Fruit fly (Drosophila melanogaster) whole organism, prepupa: ENCODE results near the gene CG12236.

ENCODE experiments used
- CG11902 ChIP-seq: fragments of 200-800 bp; sonication (Bioruptor generic); optimal IDR thresholded peaks from 3 replicates; lab custom pipeline; 2016; ENCODE audit warnings: missing biosample characterization, missing genetic modification characterization
- CG15336 ChIP-seq: fragments of 200-800 bp; sonication (Bioruptor generic); IDR thresholded peaks from 2 replicates; pipeline ENCODE4 v1.3.6; 2022; ENCODE audit warnings: missing biosample characterization, missing genetic modification characterization
- CG6854 ChIP-seq: fragments of 200-800 bp; sonication (Bioruptor generic); optimal IDR thresholded peaks from 2 replicates; lab custom pipeline; 2017; ENCODE audit warnings: missing biosample characterization, mild to moderate bottlenecking, missing genetic modification characterization
- CG7368 ChIP-seq: fragments of 200-800 bp; sonication (Bioruptor generic); optimal IDR thresholded peaks from 3 replicates; lab custom pipeline; 2016; ENCODE audit warnings: missing biosample characterization, missing genetic modification characterization
- CG8632 ChIP-seq: fragments of 200-800 bp; sonication (Bioruptor generic); optimal IDR thresholded peaks from 3 replicates; lab custom pipeline; 2016; ENCODE audit warnings: missing biosample characterization, missing genetic modification characterization
- Eip75B ChIP-seq: fragments of 200-800 bp; sonication (Bioruptor generic); optimal IDR thresholded peaks from 3 replicates; lab custom pipeline; 2016; ENCODE audit warnings: missing biosample characterization, missing genetic modification characterization
- Eip78C ChIP-seq: fragments of 200-800 bp; sonication (Bioruptor generic); peaks from one replicate; lab custom pipeline; 2016; ENCODE audit warnings: missing biosample characterization, missing genetic modification characterization
- Eip93F ChIP-seq: fragments of 200-800 bp; sonication (Bioruptor generic); optimal IDR thresholded peaks from 2 replicates; lab custom pipeline; 2016; ENCODE audit warnings: missing biosample characterization, mild to moderate bottlenecking, missing genetic modification characterization
- Hr39 ChIP-seq: fragments of 200-800 bp; sonication (Bioruptor generic); optimal IDR thresholded peaks from 2 replicates; lab custom pipeline; 2016; ENCODE audit warnings: missing biosample characterization, missing genetic modification characterization

- no peak for TF ChIP-seq Eip93F
- no peak for TF ChIP-seq CG7368 (GFP tag; lab: Kevin White, UChicago)
- TF ChIP-seq CG6854 = no peak
- TF ChIP-seq CG15336 (GFP tag; lab: Robert Waterston, UW) = no peak
- TF ChIP-seq CG11902 (GFP tag; lab: Kevin White, UChicago) = no peak
- TF ChIP-seq CG8632 (GFP tag; lab: Kevin White, UChicago) = no peak
- TF ChIP-seq Hr39 = no peak
- TF ChIP-seq Eip75B (GFP tag; lab: Kevin White, UChicago) = no peak
- TF ChIP-seq Eip78C (GFP tag; lab: Kevin White, UChicago) = peak; percentile 60
Measured at dm6 chrX:5904377-5905085, 3.4 kb upstream of the CG12236 start.
